Worm (Caenorhabditis elegans): ENCODE results near the gene str-168.

DNA sequence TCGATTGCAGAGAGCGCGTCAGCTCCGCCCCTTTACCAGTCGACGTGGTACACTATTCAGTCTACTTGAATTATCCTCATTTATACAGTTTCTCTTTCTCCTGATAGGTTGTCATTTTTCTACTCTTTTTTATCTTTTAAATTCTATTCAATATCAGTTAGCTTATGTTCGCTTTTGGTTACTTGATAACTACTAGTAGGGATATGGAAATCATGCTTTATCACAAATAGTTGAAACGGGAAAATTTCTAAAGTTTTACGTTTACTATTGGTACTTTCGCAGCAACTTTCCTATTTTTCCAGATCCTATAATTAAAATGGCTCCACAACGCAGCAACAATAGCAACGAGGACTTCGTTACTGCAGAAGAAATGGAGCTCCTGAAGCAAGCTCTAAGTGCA, 49.2 kb upstream of the str-168 start, which contains the start of gene sgnh-1:
- TF ChIP-seq him-1 (tag; optimal IDR thresholded peaks at IDR 0.05): no peak
- no peak for TF ChIP-seq dao-5 (tag; optimal IDR thresholded peaks at IDR 0.05)
- no peak for TF ChIP-seq W03F9.2 (tag; optimal IDR thresholded peaks at IDR 0.05)
